Fruit fly (Drosophila melanogaster): ENCODE results near the gene CG17075.
A peak's percentile ranks its signal among the peaks of the same experiment; 100 is the strongest.

The CG17075 gene

dm6 chr2L:267441-268089 lies at the start of gene CG17075 (continued):
- TF ChIP-seq CG6683 (GFP tag; optimal IDR thresholded peaks at IDR 0.05), result peak; percentile 95
- peak; percentile 34 for TF ChIP-seq btn (GFP tag; optimal IDR thresholded peaks at IDR 0.05)
- TF ChIP-seq nerfin-1 (tag; optimal IDR thresholded peaks at IDR 0.05), result peak; percentile 71
- TF ChIP-seq CG12219 (GFP tag; optimal IDR thresholded peaks at IDR 0.05), result peak; percentile 88
- peak; percentile 79 for TF ChIP-seq E2f2 (GFP tag; IDR thresholded peaks at IDR 0.05)
- TF ChIP-seq Tbp (GFP tag; optimal IDR thresholded peaks at IDR 0.05), result no peak
- TF ChIP-seq chm (GFP tag; IDR thresholded peaks at IDR 0.05), result peak; percentile 73; the same call in 1 of the 2 replicates
- TF ChIP-seq shn (GFP tag; optimal IDR thresholded peaks at IDR 0.05), result peak; percentile 48
- TF ChIP-seq CG1024 (GFP tag; IDR thresholded peaks at IDR 0.05), result peak; percentile 87
- TF ChIP-seq CG8290 (GFP tag; optimal IDR thresholded peaks at IDR 0.05), result peak; percentile 93
- TF ChIP-seq CG8290 (tag; optimal IDR thresholded peaks at IDR 0.05), result peak in 1 of 2 experiments; percentile 68
- peak; percentile 82 for TF ChIP-seq Dad (GFP tag; optimal IDR thresholded peaks at IDR 0.05)
- no peak for TF ChIP-seq Hr78 (GFP tag; optimal IDR thresholded peaks at IDR 0.05)
- TF ChIP-seq Camta (GFP tag; optimal IDR thresholded peaks at IDR 0.05), result peak; percentile 82
- TF ChIP-seq Lim3 (GFP tag; IDR thresholded peaks at IDR 0.05), result peak; percentile 81
- TF ChIP-seq CG10654 (GFP tag; optimal IDR thresholded peaks at IDR 0.05), result peak; percentile 89
- TF ChIP-seq CG33213 (GFP tag; optimal IDR thresholded peaks at IDR 0.05), result peak; percentile 12
- peak; percentile 89 for TF ChIP-seq D19A (tag; optimal IDR thresholded peaks at IDR 0.05)
- peak; percentile 96 for TF ChIP-seq CG9932 (GFP tag; IDR thresholded peaks at IDR 0.05)
- TF ChIP-seq bab2 (GFP tag; optimal IDR thresholded peaks at IDR 0.05), result peak; percentile 71
- TF ChIP-seq hth (optimal IDR thresholded peaks at IDR 0.05), result no peak
- peak; percentile 74 for TF ChIP-seq CG7928 (GFP tag; optimal IDR thresholded peaks at IDR 0.05)
- TF ChIP-seq Bgb (GFP tag; IDR thresholded peaks at IDR 0.05; ENCODE audit: partially characterized antibody), result no peak
- TF ChIP-seq CG12071 (GFP tag; optimal IDR thresholded peaks at IDR 0.05), result peak; percentile 88
- TF ChIP-seq Fer3 (tag; optimal IDR thresholded peaks at IDR 0.05), result peak; percentile 96
- TF ChIP-seq Jarid2 (GFP tag; optimal IDR thresholded peaks at IDR 0.05), result peak; percentile 78
- TF ChIP-seq CG4404 (GFP tag; IDR thresholded peaks at IDR 0.05), result peak; percentile 76
- TF ChIP-seq unpg (GFP tag; optimal IDR thresholded peaks at IDR 0.05), result peak; percentile 96
- TF ChIP-seq dysf (GFP tag; IDR thresholded peaks at IDR 0.05), result peak; percentile 98
- peak; percentile 83 for TF ChIP-seq ro (GFP tag; IDR thresholded peaks at IDR 0.05)
- no peak for TF ChIP-seq lbe (GFP tag; optimal IDR thresholded peaks at IDR 0.05)
- TF ChIP-seq Oaz (GFP tag; IDR thresholded peaks at IDR 0.05), result peak; percentile 97
- peak; percentile 95 for TF ChIP-seq Asciz (GFP tag; optimal IDR thresholded peaks at IDR 0.05)
- no peak for TF ChIP-seq lov (optimal IDR thresholded peaks at IDR 0.05)
- peak; percentile 72; the same call in 1 of the 3 replicates for TF ChIP-seq lov (GFP tag; IDR thresholded peaks at IDR 0.05)
- peak; percentile 95 for TF ChIP-seq BtbVII (GFP tag; optimal IDR thresholded peaks at IDR 0.05)
- TF ChIP-seq CG9727 (GFP tag; optimal IDR thresholded peaks at IDR 0.05), result peak; percentile 94
- peak; percentile 80 for TF ChIP-seq CG34376 (GFP tag; optimal IDR thresholded peaks at IDR 0.05)
- peak; percentile 43 for TF ChIP-seq CTCF (GFP tag; optimal IDR thresholded peaks at IDR 0.05)
- peak; percentile 89 for TF ChIP-seq tap (tag; optimal IDR thresholded peaks at IDR 0.05)
- peak; percentile 84 for TF ChIP-seq CG11560 (tag; IDR thresholded peaks at IDR 0.05)
- TF ChIP-seq CG4282 (GFP tag; optimal IDR thresholded peaks at IDR 0.05), result no peak
- TF ChIP-seq CG11696 (GFP tag; IDR thresholded peaks at IDR 0.05), result peak; percentile 77
- peak; percentile 52 for TF ChIP-seq Side (GFP tag; optimal IDR thresholded peaks at IDR 0.05)
- TF ChIP-seq nerfin-2 (GFP tag; IDR thresholded peaks at IDR 0.05; ENCODE audit: partially characterized antibody), result no peak
- peak; percentile 97 for TF ChIP-seq CG14014 (GFP tag; IDR thresholded peaks at IDR 0.05)
- peak; percentile 87 for TF ChIP-seq schlank (tag; optimal IDR thresholded peaks at IDR 0.05)
- TF ChIP-seq ato (GFP tag; IDR thresholded peaks at IDR 0.05; ENCODE audit: partially characterized antibody), result no peak
- peak; percentile 91 for TF ChIP-seq phol (tag; optimal IDR thresholded peaks at IDR 0.05)
- TF ChIP-seq row (GFP tag; IDR thresholded peaks at IDR 0.05), result peak; percentile 96
- TF ChIP-seq Blimp-1 (GFP tag; optimal IDR thresholded peaks at IDR 0.05), result peak; percentile 89
